Worm (Caenorhabditis elegans) whole organism, mixed stage, embryonic: ENCODE data around the gene spp-16.

Experiments used
- elt-1 ChIP-seq: sonication (generic microtip); optimal IDR thresholded peaks from 2 replicates; lab custom pipeline; 2017; ENCODE audit warnings: missing genetic modification characterization, mild to moderate bottlenecking, missing compliant biosample characterization, antibody characterized with exemption, moderate library complexity, borderline replicate concordance; ENCODE audit not compliant: insufficient read depth
- hlh-1 ChIP-seq: fragments of 150-350 bp; optimal IDR thresholded peaks from 2 replicates; lab custom pipeline; 2014; ENCODE audit warnings: missing biosample characterization, missing genetic modification reagents, missing genetic modification characterization
- lin-13 ChIP-seq: fragments of 150-350 bp; optimal IDR thresholded peaks from 2 replicates; lab custom pipeline; 2014; ENCODE audit warnings: missing biosample characterization, missing genetic modification characterization
- mep-1 ChIP-seq: fragments of 150-350 bp; optimal IDR thresholded peaks from 2 replicates; lab custom pipeline; 2017; ENCODE audit warnings: missing biosample characterization, missing genetic modification reagents, missing genetic modification characterization, inconsistent platforms
- nhr-12 ChIP-seq: fragments of 150-350 bp; optimal IDR thresholded peaks from 2 replicates; lab custom pipeline; 2014; ENCODE audit warnings: missing biosample characterization, missing genetic modification characterization
- nhr-237 ChIP-seq: fragments of 150-350 bp; optimal IDR thresholded peaks from 2 replicates; lab custom pipeline; 2014; ENCODE audit warnings: missing biosample characterization, missing genetic modification characterization
- nhr-28 ChIP-seq: fragments of 150-350 bp; optimal IDR thresholded peaks from 2 replicates; lab custom pipeline; 2014; ENCODE audit warnings: missing biosample characterization, missing genetic modification characterization
- snpc-4 ChIP-seq: fragments of 150-350 bp; optimal IDR thresholded peaks from 2 replicates; lab custom pipeline; 2014; ENCODE audit warnings: missing biosample characterization, missing genetic modification characterization
- unc-120 ChIP-seq: sonication (generic microtip); optimal IDR thresholded peaks from 2 replicates; lab custom pipeline; 2017; ENCODE audit warnings: missing genetic modification characterization, missing compliant biosample characterization; ENCODE audit not compliant: poor library complexity, severe bottlenecking

- TF ChIP-seq nhr-12, result no peak
- TF ChIP-seq elt-1 (tag; lab: Kevin White, UChicago), result no peak
- TF ChIP-seq lin-13 (tag; lab: Kevin White, UChicago), result no peak
- TF ChIP-seq hlh-1 (tag; lab: Kevin White, UChicago), result no peak
- no peak for TF ChIP-seq mep-1 (tag; lab: Kevin White, UChicago)
- no peak for TF ChIP-seq nhr-28 (tag; lab: Kevin White, UChicago)
- no peak for TF ChIP-seq nhr-237 (tag; lab: Kevin White, UChicago)
- TF ChIP-seq snpc-4, result no peak
- TF ChIP-seq unc-120 (tag; lab: Kevin White, UChicago), result no peak
These were observed 17.6 kb downstream of the spp-16 start, which contains the start of gene F32D8.2 for ce11 chrV:10883478-10883877.
